Worm (Caenorhabditis elegans) whole organism, mixed stage, embryonic: Measurements from ENCODE around the gene ckk-1.

Experiments used
- lin-13 ChIP-seq: fragments of 150-350 bp; optimal IDR thresholded peaks from 2 replicates; lab custom pipeline; 2014; ENCODE audit warnings: missing biosample characterization, missing genetic modification characterization
- mab-5 ChIP-seq: fragments of 150-350 bp; optimal IDR thresholded peaks from 2 replicates; lab custom pipeline; 2014; ENCODE audit warnings: missing biosample characterization, missing genetic modification characterization
- mep-1 ChIP-seq: fragments of 150-350 bp; optimal IDR thresholded peaks from 2 replicates; lab custom pipeline; 2017; ENCODE audit warnings: missing biosample characterization, missing genetic modification reagents, missing genetic modification characterization, inconsistent platforms
- nhr-12 ChIP-seq: fragments of 150-350 bp; optimal IDR thresholded peaks from 2 replicates; lab custom pipeline; 2014; ENCODE audit warnings: missing biosample characterization, missing genetic modification characterization
- nhr-2 ChIP-seq: fragments of 150-350 bp; optimal IDR thresholded peaks from 2 replicates; lab custom pipeline; 2014; ENCODE audit warnings: missing biosample characterization, missing genetic modification characterization
- nhr-237 ChIP-seq: fragments of 150-350 bp; optimal IDR thresholded peaks from 2 replicates; lab custom pipeline; 2014; ENCODE audit warnings: missing biosample characterization, missing genetic modification characterization
- pha-4 ChIP-seq: fragments of 150-350 bp; optimal IDR thresholded peaks from 2 replicates; lab custom pipeline; 2018; ENCODE audit warnings: missing biosample characterization, missing genetic modification reagents, missing genetic modification characterization
- unc-62 ChIP-seq: fragments of 150-350 bp; optimal IDR thresholded peaks from 2 replicates; lab custom pipeline; 2014; ENCODE audit warnings: missing biosample characterization, missing genetic modification reagents, missing genetic modification characterization
- zip-8 ChIP-seq: fragments of 150-350 bp; optimal IDR thresholded peaks from 2 replicates; lab custom pipeline; 2014; ENCODE audit warnings: missing biosample characterization, missing genetic modification characterization

ce11 chrIII:5678935-5679334 is 43.7 kb downstream of the ckk-1 start, which contains the start of the genes ska-3 and rps-12:
- TF ChIP-seq unc-62 (GFP tag; lab: Kevin White, UChicago) (peak; percentile 85), mab-5 (tag; lab: Kevin White, UChicago) (peak; percentile 60), mep-1 (tag; lab: Kevin White, UChicago) (peak; percentile 100), nhr-2 (tag; lab: Kevin White, UChicago) (peak; percentile 54), lin-13 (tag; lab: Kevin White, UChicago) (peak; percentile 99), pha-4 (tag; lab: Kevin White, UChicago) (peak; percentile 99), nhr-237 (peak; percentile 98), zip-8 (tag; lab: Kevin White, UChicago) (no peak), nhr-12 (peak; percentile 90)
